Worm (Caenorhabditis elegans): ENCODE measurements around the gene irld-25.

DNA sequence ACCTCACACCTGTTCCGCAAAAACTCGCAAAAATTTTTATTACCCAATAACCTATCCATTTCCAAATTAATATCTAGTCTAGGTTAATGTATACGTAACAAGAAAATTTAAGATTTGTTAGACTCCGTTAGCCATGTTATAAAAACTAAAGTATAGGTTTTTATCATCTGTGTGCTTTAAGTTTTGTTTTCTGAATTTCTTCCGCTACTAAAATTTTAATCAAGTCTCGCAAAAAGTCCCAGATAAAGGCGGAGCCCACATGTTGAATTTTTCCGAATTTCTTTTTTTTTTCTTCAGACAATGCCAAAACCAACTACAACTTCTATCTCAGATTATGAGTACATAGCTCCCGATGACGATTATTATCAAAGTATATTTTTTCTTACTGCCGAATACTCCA lies 10.8 kb downstream of the irld-25 start, which contains the start of gene srw-13:
- TF ChIP-seq elt-3 (tag; optimal IDR thresholded peaks at IDR 0.05) (no peak), mep-1 (tag; optimal IDR thresholded peaks at IDR 0.05) (no peak), snpc-4 (tag; optimal IDR thresholded peaks at IDR 0.05) (no peak), pha-4 (tag; optimal IDR thresholded peaks at IDR 0.05) (no peak)

Data from whole organism, mixed stage, embryonic.